Worm (Caenorhabditis elegans) whole organism, young adult: ENCODE results near the gene unc-42.

Experiments
- bed-2 ChIP-seq: fragments of 200-800 bp; sonication (Bioruptor generic); IDR thresholded peaks from 2 replicates; pipeline ENCODE4 v1.3.6; 2022; ENCODE audit warnings: missing genetic modification reagents, missing genetic modification characterization, missing compliant biosample characterization
- ceh-58 ChIP-seq: fragments of 200-800 bp; sonication (Bioruptor generic); IDR thresholded peaks from 2 replicates; pipeline ENCODE4 v1.3.6; 2022; ENCODE audit warnings: missing genetic modification characterization, missing compliant biosample characterization
- nfya-1 ChIP-seq: sonication (generic microtip); optimal IDR thresholded peaks from 2 replicates; lab custom pipeline; 2017; ENCODE audit warnings: antibody characterized with exemption, missing compliant biosample characterization, missing genetic modification characterization, borderline replicate concordance; ENCODE audit not compliant: insufficient read depth
- nhr-90 ChIP-seq: sonication (generic microtip); optimal IDR thresholded peaks from 2 replicates; lab custom pipeline; 2016; ENCODE audit warnings: missing genotype, mild to moderate bottlenecking, missing genetic modification characterization, missing compliant biosample characterization
- tbx-9 ChIP-seq: sonication (generic microtip); optimal IDR thresholded peaks from 2 replicates; lab custom pipeline; 2016; ENCODE audit warnings: borderline replicate concordance, missing genetic modification characterization, inconsistent platforms, missing compliant biosample characterization

- TF ChIP-seq bed-2 (GFP tag; lab: Robert Waterston, UW), result no peak
- no peak for TF ChIP-seq nfya-1 (tag; lab: Kevin White, UChicago)
- TF ChIP-seq tbx-9, result no peak
- no peak for TF ChIP-seq ceh-58 (GFP tag; lab: Robert Waterston, UW)
- TF ChIP-seq nhr-90 (tag; lab: Kevin White, UChicago), result no peak
Observed at ce11 chrV:9796002-9796401, 26.8 kb upstream of the unc-42 start.
